Fruit fly (Drosophila melanogaster) S2 (cell line): ENCODE measurements around the gene CG33784.
A peak's percentile ranks its signal among the peaks of the same experiment; 100 is the strongest.

Experiments
- CG8478 ChIP-seq: fragments of >200 bp; optimal IDR thresholded peaks from 2 replicates; lab custom pipeline; 2018
- CTCF ChIP-seq, 2 experiments: fragments of >200 bp; optimal IDR thresholded peaks; 2 replicates each; lab custom pipeline; 2018

The CG33784 gene

DNA sequence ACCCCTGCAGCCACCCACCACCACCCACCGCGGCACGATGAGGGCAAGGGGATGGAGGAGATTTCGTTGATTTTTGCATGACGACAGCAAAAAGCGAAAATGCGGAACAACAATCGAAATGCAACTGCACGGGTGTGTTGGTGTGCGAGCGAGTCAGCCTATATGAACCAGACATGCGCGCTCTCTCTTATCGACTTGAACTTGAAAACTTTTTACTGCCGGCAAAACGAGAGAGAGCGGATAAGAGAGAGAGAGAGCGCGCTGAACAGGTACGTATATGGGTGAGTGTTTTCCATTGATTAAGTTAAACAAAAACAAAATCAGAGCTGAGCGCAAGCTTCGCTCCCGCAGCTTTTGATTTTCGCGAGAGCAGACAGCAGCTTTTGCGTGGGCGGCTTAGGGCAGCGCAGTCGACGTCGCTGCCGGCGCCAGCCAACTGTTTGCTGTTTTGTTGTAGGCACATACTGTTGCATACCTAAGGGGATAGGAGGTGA lies 21.5 kb downstream of the CG33784 start:
- no peak for TF ChIP-seq CG8478 (lab: Kevin White, UChicago)
- TF ChIP-seq CTCF (optimal IDR thresholded peaks at IDR 0.05; lab: Kevin White, UChicago): no peak

DNA sequence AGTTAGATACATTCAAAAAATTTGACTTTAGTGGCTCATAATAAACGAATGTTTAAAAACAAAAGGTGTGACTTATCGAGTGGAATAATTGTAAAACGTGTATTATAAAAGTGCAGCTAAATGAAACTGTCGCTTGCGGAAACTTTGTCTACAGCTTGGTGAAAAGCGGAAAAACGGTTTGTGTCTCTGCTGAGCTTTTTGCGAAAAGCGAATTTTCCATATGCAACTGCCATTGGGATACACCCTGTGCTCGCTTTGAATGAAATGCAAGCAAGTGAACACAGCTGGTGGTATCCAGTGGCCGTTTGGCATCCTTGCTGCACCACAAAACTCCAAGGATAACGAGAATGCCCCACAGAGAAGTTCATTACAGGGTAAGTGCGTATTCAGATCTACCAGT lies 23.2 kb downstream of the CG33784 start:
- TF ChIP-seq CTCF (optimal IDR thresholded peaks at IDR 0.05; lab: Kevin White, UChicago) (no peak), CG8478 (lab: Kevin White, UChicago) (no peak)

DNA sequence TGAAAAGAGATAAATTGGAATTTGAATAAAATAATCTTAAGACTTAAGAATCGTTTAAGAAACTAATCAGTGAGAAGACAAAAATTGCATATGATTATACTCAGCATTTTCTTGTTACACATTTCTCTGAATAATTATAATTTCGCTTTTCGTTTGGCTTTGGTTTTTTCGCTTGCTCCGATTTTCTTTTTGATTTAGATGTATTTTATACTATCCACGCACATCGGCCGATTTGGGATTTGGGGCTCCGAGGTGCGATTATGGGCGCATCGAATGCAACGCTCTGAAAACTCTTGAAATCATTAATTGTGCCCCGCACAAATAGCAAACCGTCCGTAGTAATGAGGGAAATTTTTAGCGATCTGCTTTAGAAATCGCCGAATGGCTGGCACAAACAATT lies 23.8 kb downstream of the CG33784 start:
- TF ChIP-seq CTCF (optimal IDR thresholded peaks at IDR 0.05; lab: Kevin White, UChicago) (no peak), CG8478 (lab: Kevin White, UChicago) (no peak)

DNA sequence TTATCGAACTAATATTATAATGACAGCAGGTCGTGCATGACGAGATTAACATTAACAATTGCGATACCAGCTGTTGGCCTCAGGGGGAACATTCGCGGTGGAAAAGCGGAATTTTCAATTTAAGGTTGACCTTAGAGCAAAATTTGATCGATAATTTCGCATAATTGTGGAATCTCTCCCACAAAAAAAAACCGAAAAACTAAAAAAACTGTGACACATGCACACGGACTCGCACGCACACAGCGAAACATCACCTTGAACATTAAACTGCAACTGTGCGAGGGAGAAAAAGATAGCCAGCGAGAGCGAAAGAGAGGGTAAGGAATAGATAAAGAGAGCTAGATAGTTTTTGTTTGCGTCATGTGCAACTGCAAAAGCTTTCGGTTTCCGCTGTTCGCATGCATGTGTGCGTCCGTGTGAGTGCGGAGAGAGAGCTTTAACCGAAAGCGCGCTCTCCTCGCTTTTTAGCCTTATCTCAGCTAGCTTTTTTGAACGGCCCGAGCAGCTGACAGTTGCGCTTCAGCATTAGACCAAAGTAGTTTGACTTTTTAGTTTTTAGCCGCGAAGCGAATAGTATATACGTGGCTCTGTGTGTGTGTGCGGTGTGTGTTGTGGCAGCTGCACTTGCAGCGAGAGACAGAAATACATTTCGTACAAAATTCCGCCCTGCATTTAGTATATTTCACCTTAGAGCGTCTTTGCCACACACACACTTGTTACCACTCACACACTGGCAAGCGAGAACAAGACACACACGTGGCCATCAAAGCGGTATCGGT lies 25.7 kb downstream of the CG33784 start:
- TF ChIP-seq CTCF (optimal IDR thresholded peaks at IDR 0.05; lab: Kevin White, UChicago): no peak
- peak; percentile 26 for TF ChIP-seq CG8478 (lab: Kevin White, UChicago)

DNA sequence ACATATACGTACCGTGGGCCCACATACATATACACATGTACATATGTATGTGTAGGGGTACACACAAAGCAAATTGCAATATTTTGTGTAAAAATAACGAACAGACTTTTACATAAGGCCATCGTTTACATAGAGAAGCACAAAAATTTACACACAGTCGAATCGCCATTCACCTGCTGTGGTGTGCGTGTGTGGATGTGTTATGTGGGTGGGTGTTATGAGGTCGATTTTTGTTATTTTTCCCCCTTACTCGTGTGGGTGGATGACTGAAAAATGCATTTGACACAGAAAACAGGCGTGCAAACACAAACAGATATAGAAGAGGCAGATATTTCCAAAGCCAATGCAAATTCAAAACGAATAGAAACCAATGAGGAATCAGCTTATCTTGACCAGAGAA lies 27.3 kb downstream of the CG33784 start:
- TF ChIP-seq CG8478 (lab: Kevin White, UChicago): no peak
- TF ChIP-seq CTCF (optimal IDR thresholded peaks at IDR 0.05; lab: Kevin White, UChicago): no peak

DNA sequence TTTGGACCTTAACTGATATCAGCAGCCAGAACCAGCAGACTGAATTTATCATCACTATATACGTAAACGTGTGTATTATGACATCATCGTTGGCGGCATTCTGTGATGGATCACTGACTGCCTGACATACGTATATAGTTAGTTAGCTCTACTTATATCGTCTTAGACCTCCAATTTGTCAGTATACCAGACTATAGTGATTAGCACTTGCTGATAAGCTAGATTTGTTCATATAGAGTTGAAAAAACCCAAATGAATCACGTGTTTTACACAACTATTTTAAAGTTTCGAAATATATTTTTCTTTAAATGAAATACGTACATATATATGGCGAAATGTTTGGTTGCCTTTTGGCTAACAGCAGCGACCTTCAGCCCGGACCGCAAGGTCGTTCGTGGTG lies 28.1 kb downstream of the CG33784 start:
- no peak for TF ChIP-seq CTCF (optimal IDR thresholded peaks at IDR 0.05; lab: Kevin White, UChicago)
- no peak for TF ChIP-seq CG8478 (lab: Kevin White, UChicago)

DNA sequence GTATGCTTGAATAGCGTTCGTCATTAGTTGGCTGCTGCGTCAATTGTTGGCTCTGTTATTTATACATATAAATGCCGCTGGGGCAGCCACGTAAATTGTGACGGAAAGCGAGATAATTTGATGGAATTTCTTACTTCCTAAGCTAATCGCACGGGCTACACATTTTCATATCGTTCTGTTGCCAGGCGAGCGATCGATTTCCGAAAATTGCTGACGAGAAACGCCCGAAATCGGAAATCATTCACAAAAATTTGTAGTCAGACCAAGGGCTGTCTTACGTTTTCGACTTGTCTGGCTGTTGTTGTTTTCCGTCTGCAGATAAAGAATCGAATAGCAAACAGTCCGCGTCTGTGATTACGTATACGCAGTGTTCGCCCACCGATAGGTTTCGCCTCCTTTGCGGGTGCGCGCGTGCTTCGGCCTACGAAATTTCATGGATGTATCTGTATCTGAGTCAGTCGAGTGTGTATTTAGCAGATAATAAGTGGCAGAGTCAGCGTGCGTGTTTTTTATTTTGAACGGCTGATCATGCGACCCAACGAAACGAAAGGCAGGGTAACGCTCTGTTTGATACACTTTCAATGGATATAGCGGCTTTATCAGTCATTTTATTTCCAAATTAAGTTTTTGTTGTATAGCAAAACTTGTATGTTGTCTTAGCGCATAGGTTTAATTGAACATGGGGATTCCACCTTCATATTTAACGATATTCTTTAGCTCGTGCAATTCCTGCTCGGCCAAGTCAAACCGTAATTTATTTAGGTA lies 30.0 kb downstream of the CG33784 start:
- TF ChIP-seq CTCF (optimal IDR thresholded peaks at IDR 0.05; lab: Kevin White, UChicago) (no peak), CG8478 (lab: Kevin White, UChicago) (no peak)

DNA sequence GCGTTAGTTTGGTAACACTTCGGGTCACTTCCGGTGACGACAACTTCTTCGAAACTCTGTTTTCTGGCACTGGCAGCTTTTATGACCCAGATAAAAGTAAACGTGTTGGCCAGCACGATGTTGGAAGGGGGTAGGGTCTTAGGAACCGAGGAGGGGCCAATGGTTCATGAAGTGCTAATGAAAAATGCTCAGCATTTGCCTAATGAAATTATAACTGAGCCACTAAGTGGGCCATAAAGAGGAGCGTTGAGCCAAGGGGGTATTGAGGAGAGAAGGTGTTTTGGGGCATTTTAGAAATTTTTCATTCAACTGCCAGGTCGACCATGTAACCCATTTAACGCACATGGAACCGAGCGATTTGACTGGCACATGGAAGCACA lies 30.6 kb downstream of the CG33784 start:
- TF ChIP-seq CG8478 (lab: Kevin White, UChicago) (no peak), CTCF (optimal IDR thresholded peaks at IDR 0.05; lab: Kevin White, UChicago) (no peak)

DNA sequence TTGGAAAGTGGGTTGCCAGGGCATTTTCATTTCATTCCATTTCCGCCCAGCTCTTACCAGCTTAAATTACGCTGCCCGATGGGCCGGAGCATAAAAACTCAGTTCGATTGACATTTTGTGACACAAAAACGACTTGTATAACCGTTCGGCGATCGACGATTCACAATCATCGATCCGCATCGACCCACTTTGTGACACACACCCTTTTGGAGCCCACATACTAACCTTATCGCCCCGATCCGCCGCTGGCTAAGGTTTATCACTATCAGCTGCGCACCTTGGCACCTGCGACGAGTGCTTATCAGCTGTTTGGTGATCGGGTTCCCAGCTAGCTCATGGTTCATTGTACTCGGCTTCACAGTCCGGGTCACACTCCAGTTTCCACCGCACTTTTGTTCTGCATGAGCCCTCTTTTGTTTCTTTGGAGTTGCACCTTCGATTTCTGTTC lies 31.7 kb downstream of the CG33784 start:
- TF ChIP-seq CG8478 (lab: Kevin White, UChicago) (no peak), CTCF (optimal IDR thresholded peaks at IDR 0.05; lab: Kevin White, UChicago) (no peak)

DNA sequence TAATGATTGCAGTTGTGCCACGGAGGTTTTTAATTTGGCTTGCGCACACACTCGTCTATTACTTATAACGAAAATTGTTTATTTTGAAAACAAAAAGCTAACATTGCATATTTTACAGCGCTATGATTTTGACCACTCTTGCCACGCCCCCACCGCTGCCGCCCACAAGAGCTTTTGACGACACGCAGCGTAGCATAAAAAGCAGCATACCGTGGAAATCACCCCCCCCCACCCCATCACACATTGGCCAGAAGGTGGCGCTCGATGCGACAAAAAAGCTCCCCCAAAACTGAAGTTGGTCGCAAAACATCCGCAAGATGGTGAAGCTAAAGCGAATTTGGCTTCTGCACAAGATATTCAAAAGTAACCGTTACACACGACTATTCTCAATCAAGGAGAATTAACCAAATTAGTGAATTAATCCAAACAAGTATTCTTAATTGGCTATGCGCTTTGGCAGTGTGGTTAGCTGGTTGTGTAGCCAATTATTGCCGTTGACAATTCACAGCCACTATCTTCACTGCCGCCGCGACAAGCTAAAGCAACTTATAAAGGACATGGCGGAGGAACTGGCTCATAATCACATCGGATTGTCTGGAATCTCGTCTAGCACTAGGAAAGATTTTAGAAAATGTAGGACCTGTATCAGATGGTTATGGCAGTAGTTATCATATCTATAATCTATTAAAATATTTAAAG lies 32.9 kb downstream of the CG33784 start:
- peak; percentile 77 to 78 for TF ChIP-seq CTCF (optimal IDR thresholded peaks at IDR 0.05; lab: Kevin White, UChicago)
- no peak for TF ChIP-seq CG8478 (lab: Kevin White, UChicago)

DNA sequence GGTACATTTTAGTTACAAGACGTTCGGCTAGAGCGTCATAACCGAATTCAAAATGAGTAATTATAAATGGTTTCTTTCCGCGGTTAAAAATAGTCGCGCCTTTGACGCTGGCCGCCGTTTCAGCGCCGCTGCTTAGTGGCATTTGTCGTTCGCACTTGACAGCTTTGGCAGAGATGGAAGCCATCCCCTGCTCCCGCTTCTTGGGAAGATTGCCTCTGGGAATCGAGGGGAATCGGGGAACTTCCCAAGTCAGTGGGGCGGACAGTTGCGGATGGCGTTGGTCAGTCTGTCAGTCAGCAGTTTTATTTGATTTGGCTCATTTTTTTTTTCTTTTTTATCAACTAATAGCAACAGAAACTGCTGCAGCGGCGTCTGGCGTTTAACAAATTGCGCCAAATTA lies 39.1 kb downstream of the CG33784 start:
- no peak for TF ChIP-seq CG8478 (lab: Kevin White, UChicago)
- TF ChIP-seq CTCF (optimal IDR thresholded peaks at IDR 0.05; lab: Kevin White, UChicago): no peak

DNA sequence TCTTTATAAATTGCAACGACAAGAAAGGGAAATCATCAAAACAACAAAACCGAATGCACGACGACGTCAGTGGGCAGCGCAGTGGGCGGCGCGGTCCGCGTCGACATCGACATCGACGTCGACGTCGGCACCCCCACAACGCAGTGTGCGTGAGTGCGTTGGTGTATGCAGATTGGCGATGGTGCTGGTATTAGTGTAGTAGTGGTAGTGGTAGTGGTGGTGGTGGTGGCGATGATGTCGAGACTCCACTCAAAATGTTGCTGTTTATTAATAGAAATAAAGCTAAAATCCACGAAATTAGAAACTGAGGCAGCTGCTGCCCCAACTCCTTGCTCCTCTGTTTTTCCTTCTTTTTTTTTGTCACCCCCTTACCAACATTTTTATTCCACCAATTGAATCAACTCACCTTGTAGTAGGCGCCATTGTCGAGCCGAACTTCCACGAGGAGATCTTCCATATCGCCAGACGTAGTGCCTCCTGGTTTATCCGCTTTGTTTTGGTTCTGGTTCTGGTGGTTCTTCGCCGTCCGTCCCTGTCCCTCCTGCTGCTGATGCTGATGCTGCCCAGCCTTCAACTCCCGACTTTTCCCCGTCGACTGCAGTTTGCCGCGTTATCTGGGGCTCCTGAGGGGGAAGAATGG lies 40.7 kb downstream of the CG33784 start:
- TF ChIP-seq CTCF (optimal IDR thresholded peaks at IDR 0.05; lab: Kevin White, UChicago): no peak

DNA sequence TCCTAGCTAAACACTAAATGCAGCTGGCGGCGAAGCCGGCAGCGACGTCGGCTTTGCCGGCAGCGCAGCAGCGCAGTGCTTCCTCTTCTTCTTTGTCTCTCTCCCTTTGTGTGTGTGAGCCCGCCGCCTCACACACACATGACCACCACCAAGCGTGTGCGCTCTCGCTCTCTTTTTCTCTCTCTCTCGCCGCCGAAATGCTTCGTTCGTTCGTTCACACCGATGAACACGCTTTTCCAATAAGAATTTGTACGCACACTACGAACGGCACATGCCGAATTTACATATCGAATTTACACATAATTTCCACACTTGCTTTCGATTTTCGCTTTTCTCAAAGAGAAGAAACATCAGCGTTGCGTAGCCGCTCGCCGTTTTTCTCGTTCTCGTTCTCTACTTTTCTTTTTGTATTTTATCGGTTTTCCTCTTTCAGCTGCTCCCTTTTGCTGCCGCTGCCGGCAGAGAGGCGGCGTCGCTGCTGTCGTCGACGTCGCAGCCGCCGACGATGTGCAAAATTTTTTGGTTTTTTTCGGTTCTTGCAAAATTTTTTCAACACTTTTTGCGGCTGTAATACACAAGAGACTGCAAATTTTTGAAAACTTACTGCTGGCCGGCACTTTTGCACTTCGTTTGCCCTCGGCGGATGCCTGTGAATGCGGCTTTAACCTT lies 41.6 kb downstream of the CG33784 start:
- TF ChIP-seq CTCF (optimal IDR thresholded peaks at IDR 0.05; lab: Kevin White, UChicago) (no peak), CG8478 (lab: Kevin White, UChicago) (no peak)

DNA sequence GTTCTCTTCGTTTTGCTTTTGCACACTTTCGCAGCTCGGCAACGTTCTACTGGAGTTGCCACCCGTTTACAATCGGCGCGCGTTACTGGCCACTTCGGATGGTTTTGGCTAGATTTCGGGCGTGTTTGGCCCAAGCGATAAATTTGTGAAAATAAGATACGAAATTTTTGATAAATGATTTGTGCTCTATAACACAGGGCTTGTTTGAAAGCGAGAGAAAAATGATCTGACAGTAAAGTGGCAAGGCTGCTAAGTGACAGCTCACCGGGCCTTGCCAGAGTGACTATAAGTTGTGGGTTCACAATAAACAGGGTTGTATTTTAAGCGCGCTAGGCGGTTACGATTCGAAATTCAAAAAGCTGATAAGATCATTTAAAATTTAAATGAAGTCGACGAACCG lies 42.2 kb downstream of the CG33784 start, which contains the start of gene Fmr1:
TSS of gene Fmr1 (minus strand) at position 184 of the 400 bp plus-strand sequence.
- TF ChIP-seq CG8478 (lab: Kevin White, UChicago) (no peak), CTCF (optimal IDR thresholded peaks at IDR 0.05; lab: Kevin White, UChicago) (peak; percentile 40 to 41)
